Fruit fly (Drosophila melanogaster) whole organism, prepupa: Measurements from ENCODE around the gene PlexA.

ENCODE experiments used
- Blimp-1 ChIP-seq: fragments of 200-800 bp; sonication (Bioruptor generic); optimal IDR thresholded peaks from 3 replicates; lab custom pipeline; 2017; ENCODE audit warnings: missing biosample characterization, missing genetic modification characterization, mild to moderate bottlenecking, moderate library complexity, missing genetic modification reagents
- CG16779 ChIP-seq: fragments of 200-800 bp; sonication (Bioruptor generic); optimal IDR thresholded peaks from 3 replicates; lab custom pipeline; 2017; ENCODE audit warnings: missing biosample characterization, mild to moderate bottlenecking, missing genetic modification characterization
- CG6808 ChIP-seq: fragments of 200-800 bp; sonication (Bioruptor generic); optimal IDR thresholded peaks from 3 replicates; lab custom pipeline; 2017; ENCODE audit warnings: missing biosample characterization, missing genetic modification characterization, mild to moderate bottlenecking, moderate library complexity, missing genetic modification reagents
- Ets96B ChIP-seq: fragments of 200-800 bp; optimal IDR thresholded peaks from 2 replicates; lab custom pipeline; 2019; ENCODE audit warnings: missing biosample characterization, mild to moderate bottlenecking, missing genetic modification characterization, moderate library complexity
- Hr38 ChIP-seq: sonication (Bioruptor generic); optimal IDR thresholded peaks from 2 replicates; lab custom pipeline; 2016; ENCODE audit warnings: missing biosample characterization, missing genetic modification characterization
- Met ChIP-seq: fragments of 200-800 bp; sonication (Bioruptor generic); optimal IDR thresholded peaks from 3 replicates; lab custom pipeline; 2016; ENCODE audit warnings: missing biosample characterization, missing genetic modification characterization
- Sox15 ChIP-seq: fragments of 200-800 bp; sonication (Bioruptor generic); optimal IDR thresholded peaks from 3 replicates; lab custom pipeline; 2016; ENCODE audit warnings: missing biosample characterization, missing genetic modification characterization
- acj6 ChIP-seq: fragments of 200-800 bp; sonication (Bioruptor generic); optimal IDR thresholded peaks from 3 replicates; lab custom pipeline; 2016; ENCODE audit warnings: missing biosample characterization, missing genetic modification characterization
- ss ChIP-seq, 2 experiments: fragments of 200-800 bp; sonication (Bioruptor generic); optimal IDR thresholded peaks; 2 replicates in 1 of 2; 3 replicates in 1 of 2; lab custom pipeline; 2017 to 2018; ENCODE audit warnings: mild to moderate bottlenecking in 2 of 2, missing biosample characterization in 2 of 2, missing genetic modification characterization in 2 of 2, moderate library complexity in 1 of 2

dm6 chr4:1031687-1032140 lies 4.8 kb upstream of the PlexA start, which contains the start of gene CG11076:
- TF ChIP-seq Met (GFP tag; lab: Kevin White, UChicago) (peak; percentile 43), CG6808 (no peak), CG16779 (no peak), ss (GFP tag; optimal IDR thresholded peaks at IDR 0.05; lab: Kevin White, UChicago) (no peak), acj6 (GFP tag; lab: Kevin White, UChicago) (no peak), Blimp-1 (GFP tag; lab: Kevin White, UChicago) (no peak), Ets96B (tag; lab: Kevin White, UChicago) (peak; percentile 18), Hr38 (GFP tag; lab: Kevin White, UChicago) (no peak), Sox15 (GFP tag; lab: Kevin White, UChicago) (no peak)
